Worm (Caenorhabditis elegans) whole organism, L4 larva: Measurements from ENCODE around the gene twk-23.

Source experiments
- D1046.2 ChIP-seq: fragments of 200-800 bp; sonication (Bioruptor generic); IDR thresholded peaks from 2 replicates; pipeline ENCODE4 v1.3.6; 2022; ENCODE audit warnings: missing genetic modification characterization, missing compliant biosample characterization
- F26F4.8 ChIP-seq: fragments of 200-800 bp; sonication (Bioruptor generic); conservative IDR thresholded peaks from 2 replicates; pipeline ENCODE4 v1.3.6; 2022; ENCODE audit warnings: missing genetic modification characterization, missing compliant biosample characterization
- F37D6.2 ChIP-seq: sonication (generic microtip); optimal IDR thresholded peaks from 2 replicates; lab custom pipeline; 2016; ENCODE audit warnings: mild to moderate bottlenecking, missing genetic modification characterization, missing compliant biosample characterization
- F44E2.7 ChIP-seq: fragments of 200-800 bp; sonication (Bioruptor generic); IDR thresholded peaks from 2 replicates; pipeline ENCODE4 v2.1.2; 2022; ENCODE audit warnings: missing genetic modification characterization, missing compliant biosample characterization
- F49E8.2 ChIP-seq: sonication (generic microtip); optimal IDR thresholded peaks from 2 replicates; lab custom pipeline; 2016; ENCODE audit warnings: missing compliant biosample characterization, mild to moderate bottlenecking, missing genetic modification characterization, borderline replicate concordance
- R02D3.7 ChIP-seq: fragments of 150-350 bp; sonication (generic microtip); optimal IDR thresholded peaks from 3 replicates; lab custom pipeline; 2014; ENCODE audit warnings: missing biosample characterization, missing genetic modification characterization
- Y105C5A.15 ChIP-seq: fragments of 200-800 bp; sonication (Bioruptor generic); IDR thresholded peaks from 2 replicates; pipeline ENCODE4 v1.3.6; 2022; ENCODE audit warnings: missing genetic modification characterization, missing compliant biosample characterization
- Y48G9A.11 ChIP-seq: fragments of 200-800 bp; sonication (Bioruptor generic); IDR thresholded peaks from 2 replicates; pipeline ENCODE4 v1.3.6; 2022; ENCODE audit warnings: missing genetic modification reagents, missing genetic modification characterization, missing compliant biosample characterization
- aly-2 ChIP-seq: sonication (generic microtip); optimal IDR thresholded peaks from 2 replicates; lab custom pipeline; 2018; ENCODE audit warnings: missing biosample characterization, missing genetic modification characterization
- ceh-44 ChIP-seq: fragments of 200-800 bp; sonication (Bioruptor generic); IDR thresholded peaks from 2 replicates; pipeline ENCODE4 v1.3.6; 2022; ENCODE audit warnings: missing genetic modification reagents, missing genetic modification characterization, missing compliant biosample characterization
- ctbp-1 ChIP-seq: fragments of 200-800 bp; sonication (Bioruptor generic); IDR thresholded peaks from 2 replicates; pipeline ENCODE4 v1.3.6; 2022; ENCODE audit warnings: missing genetic modification reagents, missing genetic modification characterization, missing compliant biosample characterization
- daf-8 ChIP-seq: fragments of 200-800 bp; sonication (Bioruptor generic); IDR thresholded peaks from 2 replicates; pipeline ENCODE4 v1.3.6; 2022; ENCODE audit warnings: missing genetic modification characterization, missing compliant biosample characterization
- dmd-6 ChIP-seq: fragments of 200-800 bp; sonication (Bioruptor generic); IDR thresholded peaks from 2 replicates; pipeline ENCODE4 v1.3.6; 2022; ENCODE audit warnings: missing genetic modification reagents, missing genetic modification characterization, missing compliant biosample characterization
- duxl-1 ChIP-seq: sonication (generic microtip); optimal IDR thresholded peaks from 2 replicates; lab custom pipeline; 2016; ENCODE audit warnings: mild to moderate bottlenecking, missing genetic modification characterization, moderate library complexity, missing compliant biosample characterization; ENCODE audit not compliant: poor library complexity
- dve-1 ChIP-seq: sonication (generic microtip); optimal IDR thresholded peaks from 2 replicates; lab custom pipeline; 2017; ENCODE audit warnings: antibody characterized with exemption, mild to moderate bottlenecking, missing genetic modification characterization, missing compliant biosample characterization; ENCODE audit not compliant: insufficient read depth
- egl-27 ChIP-seq: sonication (generic microtip); optimal IDR thresholded peaks from 3 replicates; lab custom pipeline; 2017; ENCODE audit warnings: missing biosample characterization, missing genetic modification reagents, missing genetic modification characterization
- egl-43 ChIP-seq: fragments of 200-800 bp; sonication (Bioruptor generic); IDR thresholded peaks from 2 replicates; pipeline ENCODE4 v1.3.6; 2022; ENCODE audit warnings: missing genetic modification reagents, missing genetic modification characterization, missing compliant biosample characterization
- fos-1 ChIP-seq: fragments of 150-350 bp; optimal IDR thresholded peaks from 2 replicates; lab custom pipeline; 2014; ENCODE audit warnings: missing biosample characterization, missing genetic modification characterization
- hif-1 ChIP-seq, 2 experiments: sonication (generic microtip); optimal IDR thresholded peaks; 2 replicates each; lab custom pipeline; 2016 to 2017; ENCODE audit warnings: missing compliant biosample characterization in 2 of 2, missing genetic modification characterization in 2 of 2, missing genetic modification reagents in 2 of 2, missing genotype in 2 of 2, mild to moderate bottlenecking in 1 of 2
- hlh-30 ChIP-seq: sonication (generic microtip); optimal IDR thresholded peaks from 2 replicates; lab custom pipeline; 2017; ENCODE audit warnings: antibody characterized with exemption, mild to moderate bottlenecking, missing genetic modification characterization, missing compliant biosample characterization; ENCODE audit not compliant: insufficient read depth
- hmg-1.1 ChIP-seq: fragments of 200-800 bp; sonication (Bioruptor generic); IDR thresholded peaks from 2 replicates; pipeline ENCODE4 v1.3.6; 2022; ENCODE audit warnings: missing genetic modification reagents, missing genetic modification characterization, missing compliant biosample characterization
- jun-1 ChIP-seq: fragments of 150-350 bp; optimal IDR thresholded peaks from 2 replicates; lab custom pipeline; 2014; ENCODE audit warnings: missing biosample characterization, missing genetic modification reagents, missing genetic modification characterization
- lin-13 ChIP-seq: fragments of 150-350 bp; optimal IDR thresholded peaks from 2 replicates; lab custom pipeline; 2014; ENCODE audit warnings: missing biosample characterization, missing genetic modification reagents, missing genetic modification characterization
- lin-15B ChIP-seq: fragments of 150-350 bp; sonication (generic microtip); optimal IDR thresholded peaks from 3 replicates; lab custom pipeline; 2014; ENCODE audit warnings: missing biosample characterization, missing genetic modification characterization
- lin-29 ChIP-seq: fragments of 200-800 bp; sonication (Bioruptor generic); IDR thresholded peaks from 2 replicates; pipeline ENCODE4 v1.3.6; 2022; ENCODE audit warnings: missing genetic modification reagents, missing genetic modification characterization, missing compliant biosample characterization
- madf-5 ChIP-seq, 2 experiments: fragments of 200-800 bp; sonication (Bioruptor generic); IDR thresholded peaks; 2 replicates each; pipeline ENCODE4 v1.3.6; 2022; ENCODE audit warnings: missing compliant biosample characterization in 2 of 2, missing genetic modification characterization in 2 of 2
- madf-9 ChIP-seq: fragments of 200-800 bp; sonication (Bioruptor generic); conservative IDR thresholded peaks from 2 replicates; pipeline ENCODE4 v1.3.6; 2022; ENCODE audit warnings: missing genetic modification reagents, missing genetic modification characterization, missing compliant biosample characterization
- mes-2 ChIP-seq: sonication (generic microtip); optimal IDR thresholded peaks from 2 replicates; lab custom pipeline; 2016; ENCODE audit warnings: missing genotype, mild to moderate bottlenecking, missing genetic modification characterization, missing compliant biosample characterization; ENCODE audit not compliant: poor library complexity, severe bottlenecking
- mxl-2 ChIP-seq: fragments of 200-800 bp; sonication (Bioruptor generic); conservative IDR thresholded peaks from 2 replicates; pipeline ENCODE4 v1.3.6; 2022; ENCODE audit warnings: missing genetic modification reagents, missing genetic modification characterization, missing compliant biosample characterization
- nhr-111 ChIP-seq: fragments of 200-800 bp; sonication (Bioruptor generic); optimal IDR thresholded peaks from 2 replicates; lab custom pipeline; 2018; ENCODE audit warnings: mild to moderate bottlenecking, missing genetic modification characterization, missing compliant biosample characterization
- nhr-237 ChIP-seq: sonication (generic microtip); optimal IDR thresholded peaks from 2 replicates; lab custom pipeline; 2017; ENCODE audit warnings: missing biosample characterization, missing genetic modification characterization
- nhr-25 ChIP-seq: sonication (generic microtip); optimal IDR thresholded peaks from 2 replicates; lab custom pipeline; 2017; ENCODE audit warnings: missing genetic modification characterization, mild to moderate bottlenecking, missing compliant biosample characterization, antibody characterized with exemption, moderate library complexity, borderline replicate concordance; ENCODE audit not compliant: insufficient read depth
- nhr-41 ChIP-seq: fragments of 200-800 bp; sonication (Bioruptor generic); IDR thresholded peaks from 2 replicates; pipeline ENCODE4 v1.3.6; 2022; ENCODE audit warnings: missing genetic modification reagents, missing genetic modification characterization, missing compliant biosample characterization
- nhr-48 ChIP-seq: sonication (generic microtip); optimal IDR thresholded peaks from 2 replicates; lab custom pipeline; 2016; ENCODE audit warnings: mild to moderate bottlenecking, missing genetic modification characterization, missing compliant biosample characterization
- nhr-77 ChIP-seq: fragments of 150-350 bp; optimal IDR thresholded peaks from 2 replicates; lab custom pipeline; 2014; ENCODE audit warnings: missing biosample characterization, missing genetic modification characterization
- pha-4 ChIP-seq, 2 experiments: fragments of 150-350 bp in 1 of 2; fragments of 200-800 bp in 1 of 2; sonication (Bioruptor generic) in 1 of 2; IDR thresholded peaks in 1 of 2; optimal IDR thresholded peaks in 1 of 2; 2 replicates each; pipeline versions ENCODE4 v1.3.6 to Lab custom; 2014 to 2022; ENCODE audit warnings: missing genetic modification characterization in 2 of 2, missing genetic modification reagents in 2 of 2, missing biosample characterization in 1 of 2, missing compliant biosample characterization in 1 of 2
- pqm-1 ChIP-seq: sonication (generic microtip); optimal IDR thresholded peaks from 2 replicates; lab custom pipeline; 2017; ENCODE audit warnings: missing biosample characterization, missing genetic modification characterization
- snpc-1.2 ChIP-seq: fragments of 200-800 bp; sonication (Bioruptor generic); IDR thresholded peaks from 2 replicates; pipeline ENCODE4 v1.3.6; 2022; ENCODE audit warnings: missing genetic modification reagents, missing genetic modification characterization, missing compliant biosample characterization
- snpc-4 ChIP-seq: fragments of 150-350 bp; optimal IDR thresholded peaks from 2 replicates; lab custom pipeline; 2014; ENCODE audit warnings: missing biosample characterization, missing genetic modification characterization
- tra-1 ChIP-seq: fragments of 200-800 bp; sonication (Bioruptor generic); IDR thresholded peaks from 2 replicates; pipeline ENCODE4 v1.3.6; 2022; ENCODE audit warnings: missing genetic modification reagents, missing genetic modification characterization, missing compliant biosample characterization
- unc-39 ChIP-seq: sonication (generic microtip); optimal IDR thresholded peaks from 2 replicates; lab custom pipeline; 2017; ENCODE audit warnings: missing biosample characterization, missing genetic modification characterization
- vab-7 ChIP-seq: fragments of 200-800 bp; sonication (Bioruptor generic); IDR thresholded peaks from 2 replicates; pipeline ENCODE4 v1.3.6; 2022; ENCODE audit warnings: missing genetic modification reagents, missing genetic modification characterization, missing compliant biosample characterization
- zip-2 ChIP-seq: fragments of 150-350 bp; optimal IDR thresholded peaks from 2 replicates; lab custom pipeline; 2014; ENCODE audit warnings: missing biosample characterization, missing genetic modification characterization
- ztf-11 ChIP-seq: fragments of 150-350 bp; optimal IDR thresholded peaks from 2 replicates; lab custom pipeline; 2014; ENCODE audit warnings: missing biosample characterization, missing genetic modification characterization
- ztf-7 ChIP-seq: fragments of 150-350 bp; optimal IDR thresholded peaks from 2 replicates; lab custom pipeline; 2014; ENCODE audit warnings: missing biosample characterization, missing genetic modification characterization

Gene twk-23

DNA sequence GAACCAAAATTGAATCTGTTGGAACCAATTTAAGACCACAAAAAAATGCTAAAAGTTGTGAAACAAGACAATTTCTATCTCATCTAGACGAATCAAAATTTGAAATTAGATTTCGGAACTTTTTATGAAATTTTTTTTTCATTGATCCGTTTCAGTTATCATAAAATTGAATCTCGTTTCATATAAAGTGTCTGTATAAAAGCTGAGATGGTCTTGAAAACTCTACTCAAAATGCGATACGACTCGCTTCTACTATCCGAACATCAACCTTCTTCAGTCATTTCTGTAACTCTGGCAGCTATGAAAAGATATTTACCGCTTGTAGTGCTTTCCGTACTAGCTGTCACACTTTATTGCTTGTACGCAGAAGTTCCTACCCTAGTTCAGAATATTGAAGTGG, 32.9 kb downstream of the twk-23 start, which contains the start of gene ZK1086.3 (continued):
- no peak for TF ChIP-seq F37D6.2 (tag; lab: Kevin White, UChicago)
- no peak for TF ChIP-seq nhr-48 (tag; lab: Kevin White, UChicago)
- TF ChIP-seq fos-1 (tag; lab: Kevin White, UChicago): no peak

DNA sequence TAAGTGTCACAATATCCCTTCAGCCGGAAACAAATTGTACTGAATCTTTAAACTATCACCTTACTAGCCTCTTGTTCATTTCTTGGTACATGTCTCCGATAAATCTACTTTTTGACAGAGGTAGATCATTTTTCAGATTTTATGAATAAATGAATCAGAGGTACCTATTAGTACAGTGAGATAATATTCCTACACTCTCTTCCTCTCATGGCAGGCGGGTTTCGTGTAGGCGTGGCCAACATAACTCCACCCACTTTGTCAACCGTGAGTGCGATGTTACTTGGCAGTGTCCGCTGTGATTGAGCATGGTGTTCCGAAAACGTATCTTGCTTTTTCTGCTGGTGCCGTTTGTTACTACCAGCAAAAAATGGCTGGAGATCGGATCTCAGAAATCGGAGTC, 38.1 kb downstream of the twk-23 start, which contains the start of gene F55F3.4:
Gene F55F3.4, plus strand, starts transcription at position 301 of the 400 bp plus-strand sequence.
- no peak for TF ChIP-seq hlh-30
- TF ChIP-seq Y48G9A.11 (GFP tag; lab: Robert Waterston, UW): no peak
- TF ChIP-seq R02D3.7: no peak
- TF ChIP-seq aly-2 (tag; lab: Kevin White, UChicago): no peak
- no peak for TF ChIP-seq madf-5 (GFP tag; IDR thresholded peaks at IDR 0.05; lab: Robert Waterston, UW)
- TF ChIP-seq nhr-25 (tag; lab: Kevin White, UChicago): no peak
- no peak for TF ChIP-seq dmd-6 (GFP tag; lab: Robert Waterston, UW)
- no peak for TF ChIP-seq D1046.2 (GFP tag; lab: Robert Waterston, UW)
- no peak for TF ChIP-seq F49E8.2 (tag; lab: Kevin White, UChicago)
- no peak for TF ChIP-seq snpc-1.2 (GFP tag; lab: Robert Waterston, UW)
- TF ChIP-seq lin-13 (GFP tag; lab: Kevin White, UChicago): no peak
- TF ChIP-seq hif-1 (tag; optimal IDR thresholded peaks at IDR 0.05; lab: Kevin White, UChicago): no peak
- no peak for TF ChIP-seq F44E2.7 (GFP tag; lab: Robert Waterston, UW)
- TF ChIP-seq mxl-2: no peak
- no peak for TF ChIP-seq nhr-41
- no peak for TF ChIP-seq ctbp-1
- no peak for TF ChIP-seq jun-1 (tag; lab: Kevin White, UChicago)
- TF ChIP-seq zip-2 (tag; lab: Kevin White, UChicago): no peak

DNA sequence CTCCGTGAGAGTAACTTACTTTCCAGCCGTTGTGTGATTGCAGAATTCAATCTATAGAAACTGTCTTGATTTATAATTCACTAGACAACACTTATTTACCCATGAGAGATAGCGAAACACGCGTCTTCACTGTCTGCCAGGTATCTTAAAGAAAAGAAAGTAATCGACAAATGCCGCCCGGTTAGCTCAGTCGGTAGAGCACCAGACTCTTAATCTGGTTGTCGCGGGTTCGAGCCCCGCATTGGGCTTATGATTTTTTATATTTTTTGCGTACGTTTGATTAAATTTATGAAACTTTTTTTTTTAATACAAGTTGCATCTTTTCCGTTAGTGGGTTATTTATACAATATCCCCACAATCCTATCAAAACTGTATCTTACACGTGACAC, 41.3 kb downstream of the twk-23 start:
- TF ChIP-seq fos-1 (tag; lab: Kevin White, UChicago) (no peak), daf-8 (GFP tag; lab: Robert Waterston, UW) (no peak), R02D3.7 (no peak), dve-1 (peak; percentile 38), tra-1 (GFP tag; lab: Robert Waterston, UW) (peak; percentile 71), lin-15B (tag; lab: Kevin White, UChicago) (no peak), hmg-1.1 (GFP tag; lab: Robert Waterston, UW) (no peak), madf-5 (GFP tag; IDR thresholded peaks at IDR 0.05; lab: Robert Waterston, UW) (0 out of 4 replicates have a peak, but pooled peaks of 1 of the 2 experiments have one; percentile 60), nhr-77 (tag; lab: Kevin White, UChicago) (peak; percentile 13), unc-39 (no peak), dmd-6 (GFP tag; lab: Robert Waterston, UW) (peak; percentile 54), ztf-7 (no peak), vab-7 (GFP tag; lab: Robert Waterston, UW) (peak; percentile 73), duxl-1 (tag; lab: Kevin White, UChicago) (peak; percentile 53), pqm-1 (no peak), snpc-4 (tag; lab: Kevin White, UChicago) (no peak), nhr-41 (0 out of 2 replicates have a peak, but pooled peaks have one; percentile 31), mes-2 (tag; lab: Kevin White, UChicago) (no peak), Y105C5A.15 (no peak), Y48G9A.11 (GFP tag; lab: Robert Waterston, UW) (0 out of 2 replicates have a peak, but pooled peaks have one; percentile 33), egl-43 (GFP tag; lab: Robert Waterston, UW) (no peak; the same call in 1 of the 2 replicates), nhr-111 (GFP tag; lab: Kevin White, UChicago) (no peak), nhr-25 (tag; lab: Kevin White, UChicago) (no peak), lin-29 (GFP tag; lab: Robert Waterston, UW) (no peak), ceh-44 (GFP tag; lab: Robert Waterston, UW) (0 out of 2 replicates have a peak, but pooled peaks have one; percentile 48), F26F4.8 (GFP tag; lab: Robert Waterston, UW) (peak; percentile 68; the same call in 1 of the 2 replicates), nhr-237 (tag; lab: Kevin White, UChicago) (no peak), pha-4 (GFP tag; IDR thresholded peaks at IDR 0.05; lab: Robert Waterston, UW) (no peak), pha-4 (tag; optimal IDR thresholded peaks at IDR 0.05; lab: Kevin White, UChicago) (no peak), lin-13 (GFP tag; lab: Kevin White, UChicago) (no peak), ztf-11 (tag; lab: Kevin White, UChicago) (no peak), egl-27 (tag; lab: Kevin White, UChicago) (no peak), madf-9 (GFP tag; lab: Robert Waterston, UW) (peak; percentile 82), hlh-30 (peak; percentile 3)
